Fruit fly (Drosophila melanogaster) whole organism, embryonic: ENCODE measurements around the gene CG31832.
A peak's percentile ranks its signal among the peaks of the same experiment; 100 is the strongest.

Experiments used
- Abd-B ChIP-seq: fragments of 200-800 bp; sonication (Bioruptor generic); optimal IDR thresholded peaks from 2 replicates; lab custom pipeline; 2018; ENCODE audit warnings: missing biosample characterization, mild to moderate bottlenecking, missing genetic modification characterization, moderate library complexity
- Bgb ChIP-seq: fragments of 200-800 bp; sonication (Bioruptor generic); IDR thresholded peaks from 2 replicates; pipeline ENCODE4 v1.3.6; 2022; ENCODE audit warnings: missing biosample characterization, missing genetic modification characterization; ENCODE audit not compliant: partially characterized antibody
- CG12391 ChIP-seq: fragments of 200-800 bp; sonication (Bioruptor generic); optimal IDR thresholded peaks from 3 replicates; lab custom pipeline; 2018; ENCODE audit warnings: missing biosample characterization, mild to moderate bottlenecking, missing genetic modification characterization, moderate library complexity
- CG12659 ChIP-seq: fragments of 200-800 bp; sonication (Bioruptor generic); optimal IDR thresholded peaks from 3 replicates; lab custom pipeline; 2017; ENCODE audit warnings: mild to moderate bottlenecking, missing biosample characterization, missing genetic modification reagents, missing genetic modification characterization
- CG12744 ChIP-seq: fragments of 200-800 bp; sonication (Bioruptor generic); optimal IDR thresholded peaks from 2 replicates; lab custom pipeline; 2016; ENCODE audit warnings: missing biosample characterization, missing genetic modification characterization
- CG14860 ChIP-seq: fragments of 200-800 bp; sonication (Bioruptor generic); IDR thresholded peaks from 3 replicates; pipeline ENCODE4 v1.3.6; 2022; ENCODE audit warnings: missing biosample characterization, missing genetic modification characterization; ENCODE audit not compliant: partially characterized antibody
- CG15601 ChIP-seq: fragments of 200-800 bp; sonication (Bioruptor generic); optimal IDR thresholded peaks from 3 replicates; lab custom pipeline; 2019; ENCODE audit warnings: missing biosample characterization, mild to moderate bottlenecking, missing genetic modification characterization, moderate library complexity
- CG1603 ChIP-seq: fragments of 200-800 bp; sonication (Bioruptor generic); optimal IDR thresholded peaks from 2 replicates; lab custom pipeline; 2019; ENCODE audit warnings: missing biosample characterization, mild to moderate bottlenecking, missing genetic modification characterization, moderate library complexity
- CG16779 ChIP-seq: fragments of 200-800 bp; sonication (Bioruptor generic); IDR thresholded peaks from 2 replicates; pipeline ENCODE4 v1.3.6; 2022; ENCODE audit warnings: missing biosample characterization, missing genetic modification characterization
- CG2712 ChIP-seq: fragments of 200-800 bp; optimal IDR thresholded peaks from 3 replicates; lab custom pipeline; 2019; ENCODE audit warnings: missing biosample characterization, mild to moderate bottlenecking, missing genetic modification characterization, moderate library complexity
- CG2875 ChIP-seq: fragments of 200-800 bp; sonication (Bioruptor generic); optimal IDR thresholded peaks from 2 replicates; lab custom pipeline; 2017; ENCODE audit warnings: missing biosample characterization, mild to moderate bottlenecking, missing genetic modification characterization, missing genetic modification reagents
- CG30020 ChIP-seq: fragments of 200-800 bp; optimal IDR thresholded peaks from 2 replicates; lab custom pipeline; 2019; ENCODE audit warnings: missing biosample characterization, mild to moderate bottlenecking, missing genetic modification characterization, moderate library complexity
- CG33213 ChIP-seq: fragments of 200-800 bp; sonication (Bioruptor generic); optimal IDR thresholded peaks from 3 replicates; lab custom pipeline; 2016; ENCODE audit warnings: missing biosample characterization, missing genetic modification characterization
- CG33557 ChIP-seq: fragments of 200-800 bp; sonication (Bioruptor generic); optimal IDR thresholded peaks from 2 replicates; lab custom pipeline; 2019; ENCODE audit warnings: missing biosample characterization, mild to moderate bottlenecking, missing genetic modification characterization, moderate library complexity
- CG42726 ChIP-seq: fragments of 200-800 bp; sonication (Bioruptor generic); IDR thresholded peaks from 2 replicates; pipeline ENCODE4 v1.3.6; 2022; ENCODE audit warnings: missing biosample characterization, missing genetic modification characterization; ENCODE audit not compliant: partially characterized antibody
- CG6254 ChIP-seq: fragments of 200-800 bp; sonication (Bioruptor generic); optimal IDR thresholded peaks from 3 replicates; lab custom pipeline; 2017; ENCODE audit warnings: mild to moderate bottlenecking, missing biosample characterization, missing genetic modification reagents, missing genetic modification characterization
- CG6813 ChIP-seq: fragments of 200-800 bp; sonication (Bioruptor generic); optimal IDR thresholded peaks from 2 replicates; lab custom pipeline; 2017; ENCODE audit warnings: missing biosample characterization, missing genetic modification characterization, mild to moderate bottlenecking, moderate library complexity, missing genetic modification reagents
- CG7271 ChIP-seq: fragments of 200-800 bp; sonication (Bioruptor generic); optimal IDR thresholded peaks from 2 replicates; lab custom pipeline; 2018; ENCODE audit warnings: missing biosample characterization, mild to moderate bottlenecking, missing genetic modification characterization, moderate library complexity
- CG9797 ChIP-seq: fragments of 200-800 bp; sonication (Bioruptor generic); optimal IDR thresholded peaks from 3 replicates; lab custom pipeline; 2018; ENCODE audit warnings: missing biosample characterization, mild to moderate bottlenecking, missing genetic modification characterization
- E2f2 ChIP-seq: fragments of 200-800 bp; sonication (Bioruptor generic); IDR thresholded peaks from 2 replicates; pipeline ENCODE4 v1.3.6; 2022; ENCODE audit warnings: missing biosample characterization, missing genetic modification characterization
- Elba2 ChIP-seq: fragments of 200-800 bp; sonication (Bioruptor generic); optimal IDR thresholded peaks from 3 replicates; lab custom pipeline; 2016; ENCODE audit warnings: missing biosample characterization, missing genetic modification characterization
- Fer1 ChIP-seq: fragments of 200-800 bp; sonication (Bioruptor generic); optimal IDR thresholded peaks from 2 replicates; lab custom pipeline; 2017; ENCODE audit warnings: missing biosample characterization, mild to moderate bottlenecking, missing genetic modification characterization
- Lim3 ChIP-seq: fragments of 200-800 bp; sonication (Bioruptor generic); IDR thresholded peaks from 2 replicates; pipeline ENCODE4 v1.3.6; 2022; ENCODE audit warnings: missing biosample characterization, missing genetic modification characterization
- Med ChIP-seq: fragments of 200-800 bp; sonication (Bioruptor generic); peaks from one replicate; lab custom pipeline; 2016; ENCODE audit warnings: missing biosample characterization, missing genetic modification characterization, mild to moderate bottlenecking, inconsistent platforms, moderate library complexity
- Mrtf ChIP-seq: fragments of 200-800 bp; sonication (Bioruptor generic); IDR thresholded peaks from 3 replicates; pipeline ENCODE4 v1.3.6; 2022; ENCODE audit warnings: missing biosample characterization, missing genetic modification characterization
- Myb ChIP-seq: fragments of 200-800 bp; sonication (Bioruptor generic); optimal IDR thresholded peaks from 2 replicates; lab custom pipeline; 2016; ENCODE audit warnings: missing biosample characterization, missing genetic modification characterization
- NC2β ChIP-seq: fragments of 200-800 bp; sonication (Bioruptor generic); optimal IDR thresholded peaks from 2 replicates; lab custom pipeline; 2016; ENCODE audit warnings: missing biosample characterization, missing genetic modification characterization
- Neu2 ChIP-seq: fragments of 200-800 bp; sonication (Bioruptor generic); optimal IDR thresholded peaks from 3 replicates; lab custom pipeline; 2016; ENCODE audit warnings: missing biosample characterization, missing genetic modification characterization, borderline replicate concordance
- Sin3A ChIP-seq: fragments of >200 bp; optimal IDR thresholded peaks from 2 replicates; lab custom pipeline; 2018
- Six4 ChIP-seq: fragments of 200-800 bp; sonication (Bioruptor generic); optimal IDR thresholded peaks from 2 replicates; lab custom pipeline; 2016; ENCODE audit warnings: missing biosample characterization, missing genetic modification characterization
- Sox100B ChIP-seq: fragments of 200-800 bp; sonication (Bioruptor generic); optimal IDR thresholded peaks from 3 replicates; lab custom pipeline; 2018; ENCODE audit warnings: missing biosample characterization, mild to moderate bottlenecking, missing genetic modification characterization
- Stat92E ChIP-seq, 3 experiments: fragments of >200 bp in 2 of 3; fragments of 200-800 bp in 1 of 3; sonication (Bioruptor generic) in 1 of 3; optimal IDR thresholded peaks; 2 replicates each; lab custom pipeline; 2017 to 2019; ENCODE audit warnings: missing biosample characterization in 3 of 3, missing genetic modification characterization in 3 of 3, mild to moderate bottlenecking in 1 of 3, moderate library complexity in 1 of 3
- bab2 ChIP-seq: fragments of 200-800 bp; sonication (Bioruptor generic); optimal IDR thresholded peaks from 2 replicates; lab custom pipeline; 2016; ENCODE audit warnings: missing biosample characterization, missing genetic modification characterization
- cg ChIP-seq: fragments of 200-800 bp; sonication (Bioruptor generic); optimal IDR thresholded peaks from 3 replicates; lab custom pipeline; 2019; ENCODE audit warnings: missing biosample characterization, mild to moderate bottlenecking, missing genetic modification characterization, moderate library complexity
- dmrt11E ChIP-seq: fragments of 200-800 bp; sonication (Bioruptor generic); optimal IDR thresholded peaks from 3 replicates; lab custom pipeline; 2018; ENCODE audit warnings: missing biosample characterization, mild to moderate bottlenecking, missing genetic modification characterization, moderate library complexity
- hb ChIP-seq: fragments of 200-800 bp; sonication (Bioruptor generic); IDR thresholded peaks from 3 replicates; pipeline ENCODE4 v1.3.6; 2022; ENCODE audit warnings: missing biosample characterization, missing genetic modification characterization; ENCODE audit not compliant: partially characterized antibody
- pan ChIP-seq, 4 experiments: fragments of >200 bp in 3 of 4; fragments of 200-800 bp in 1 of 4; sonication (Bioruptor generic) in 1 of 4; optimal IDR thresholded peaks in 3 of 4; IDR thresholded peaks in 1 of 4; 2 replicates each; pipeline versions ENCODE4 v1.3.6 to Lab custom; 2017 to 2022; ENCODE audit warnings: missing biosample characterization in 2 of 4, missing genetic modification characterization in 2 of 4, mixed read lengths in 1 of 4
- pzg ChIP-seq: fragments of 200-800 bp; sonication (Bioruptor generic); optimal IDR thresholded peaks from 3 replicates; lab custom pipeline; 2018; ENCODE audit warnings: missing biosample characterization, mild to moderate bottlenecking, missing genetic modification characterization, moderate library complexity
- row ChIP-seq: fragments of 200-800 bp; sonication (Bioruptor generic); IDR thresholded peaks from 3 replicates; pipeline ENCODE4 v1.3.6; 2022; ENCODE audit warnings: missing biosample characterization, missing genetic modification characterization
- schlank ChIP-seq: fragments of 200-800 bp; sonication (Bioruptor generic); optimal IDR thresholded peaks from 2 replicates; lab custom pipeline; 2018; ENCODE audit warnings: missing biosample characterization, mild to moderate bottlenecking, missing genetic modification characterization
- trh ChIP-seq: fragments of 200-800 bp; sonication (Bioruptor generic); optimal IDR thresholded peaks from 2 replicates; lab custom pipeline; 2016; ENCODE audit warnings: missing biosample characterization, missing genetic modification characterization
- unc-4 ChIP-seq: fragments of 200-800 bp; sonication (Bioruptor generic); IDR thresholded peaks from 2 replicates; pipeline ENCODE4 v1.3.6; 2022; ENCODE audit warnings: missing biosample characterization, missing genetic modification characterization; ENCODE audit not compliant: partially characterized antibody
- vnd ChIP-seq: fragments of 200-800 bp; sonication (Bioruptor generic); IDR thresholded peaks from 3 replicates; pipeline ENCODE4 v1.3.6; 2022; ENCODE audit warnings: missing biosample characterization, missing genetic modification characterization; ENCODE audit not compliant: partially characterized antibody
- vvl ChIP-seq: fragments of 200-800 bp; sonication (Bioruptor generic); IDR thresholded peaks from 2 replicates; pipeline ENCODE4 v1.3.6; 2022; ENCODE audit warnings: missing biosample characterization, missing genetic modification characterization

Gene CG31832

DNA sequence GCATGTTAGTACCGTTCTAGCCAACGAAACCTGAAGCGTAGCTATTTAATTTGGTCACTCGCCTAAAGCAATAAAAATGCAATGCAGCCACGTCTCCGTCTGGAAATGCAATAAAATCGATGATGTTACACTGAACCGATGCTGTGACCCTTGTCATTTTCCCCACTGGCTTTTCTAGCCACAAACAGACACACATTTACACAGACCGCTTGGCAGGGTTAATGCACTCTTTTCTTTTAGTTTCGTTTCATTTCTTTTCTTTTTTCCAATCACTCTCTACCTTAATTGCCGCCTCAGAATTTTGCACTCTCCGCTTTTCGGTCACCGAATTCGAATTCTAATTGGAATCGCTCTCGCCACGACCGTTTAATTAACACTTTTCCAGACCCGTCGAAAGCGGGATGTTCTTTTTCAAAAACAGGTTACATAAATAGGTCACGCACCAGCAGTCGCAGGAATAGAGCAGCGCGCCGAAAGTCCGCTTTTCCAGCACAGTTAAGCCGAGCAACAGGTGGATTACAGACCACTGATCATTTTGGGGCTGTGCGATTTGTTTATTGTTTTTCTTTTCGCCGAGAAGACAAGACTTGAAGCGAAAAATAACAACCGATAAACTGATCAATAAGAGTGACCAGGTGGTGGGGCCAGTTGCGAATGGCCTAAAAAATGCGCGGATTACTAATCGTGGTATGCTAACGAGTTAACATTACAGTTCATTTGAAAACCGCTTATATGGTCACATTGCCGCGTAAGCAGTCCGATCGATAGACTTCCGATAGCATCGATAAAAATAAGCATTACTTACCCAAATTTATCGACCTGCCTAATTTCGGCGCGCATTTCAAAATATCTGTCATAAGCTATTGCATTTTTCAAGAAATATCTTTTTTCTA, 25.9 kb upstream of the CG31832 start, which contains the start of gene ck (continued):
- TF ChIP-seq row (GFP tag; lab: Robert Waterston, UW) (peak; percentile 30; the same call in 1 of the 3 replicates), unc-4 (peak; percentile 54), Elba2 (peak; percentile 89), CG15601 (tag; lab: Kevin White, UChicago) (peak; percentile 1), Sin3A (lab: Kevin White, UChicago) (peak; percentile 64), CG2875 (GFP tag; lab: Kevin White, UChicago) (no peak), schlank (tag; lab: Kevin White, UChicago) (no peak), E2f2 (peak; percentile 96), pzg (GFP tag; lab: Kevin White, UChicago) (peak; percentile 93), Stat92E (GFP tag; optimal IDR thresholded peaks at IDR 0.05; lab: Kevin White, UChicago) (peak in 1 of 3 experiments; percentile 27), Bgb (peak; percentile 80), CG12744 (GFP tag; lab: Kevin White, UChicago) (no peak), vnd (GFP tag; lab: Robert Waterston, UW) (peak; percentile 54; the same call in 2 of the 3 replicates), Lim3 (GFP tag; lab: Robert Waterston, UW) (no peak), vvl (GFP tag; lab: Robert Waterston, UW) (peak; percentile 67), Med (GFP tag; lab: Kevin White, UChicago) (peak; percentile 66), CG33557 (GFP tag; lab: Kevin White, UChicago) (no peak), CG30020 (tag; lab: Kevin White, UChicago) (peak; percentile 22), CG6813 (GFP tag; lab: Kevin White, UChicago) (no peak), Myb (GFP tag; lab: Kevin White, UChicago) (peak; percentile 77), Abd-B (GFP tag; lab: Kevin White, UChicago) (no peak), hb (peak; percentile 78), CG9797 (GFP tag; lab: Kevin White, UChicago) (peak; percentile 96), CG42726 (0 out of 2 replicates have a peak, but pooled peaks have one; percentile 51), Neu2 (GFP tag; lab: Kevin White, UChicago) (no peak), Six4 (GFP tag; lab: Kevin White, UChicago) (no peak), CG33213 (GFP tag; lab: Kevin White, UChicago) (peak; percentile 35), pan (optimal IDR thresholded peaks at IDR 0.05; lab: Kevin White, UChicago) (no peak), pan (GFP tag; optimal IDR thresholded peaks at IDR 0.05 in 1 of 2, IDR thresholded peaks at IDR 0.05 in 1 of 2) (no peak), Sox100B (GFP tag; lab: Kevin White, UChicago) (no peak), Mrtf (GFP tag; lab: Robert Waterston, UW) (no peak), NC2β (GFP tag; lab: Kevin White, UChicago) (peak; percentile 39), CG16779 (GFP tag; lab: Robert Waterston, UW) (no peak), CG7271 (tag; lab: Kevin White, UChicago) (no peak), trh (no peak), CG1603 (tag; lab: Kevin White, UChicago) (peak; percentile 82), CG12391 (tag; lab: Kevin White, UChicago) (peak; percentile 2), Fer1 (GFP tag; lab: Kevin White, UChicago) (peak; percentile 0), CG14860 (GFP tag; lab: Robert Waterston, UW) (peak; percentile 68), CG6254 (GFP tag; lab: Kevin White, UChicago) (no peak), cg (GFP tag; lab: Kevin White, UChicago) (peak; percentile 46), bab2 (GFP tag; lab: Kevin White, UChicago) (no peak), dmrt11E (tag; lab: Kevin White, UChicago) (no peak), CG12659 (GFP tag; lab: Kevin White, UChicago) (peak; percentile 63), CG2712 (tag; lab: Kevin White, UChicago) (peak; percentile 18)
